Fruit fly (Drosophila melanogaster): Measurements from ENCODE around the gene sqz.

sqz gene

DNA sequence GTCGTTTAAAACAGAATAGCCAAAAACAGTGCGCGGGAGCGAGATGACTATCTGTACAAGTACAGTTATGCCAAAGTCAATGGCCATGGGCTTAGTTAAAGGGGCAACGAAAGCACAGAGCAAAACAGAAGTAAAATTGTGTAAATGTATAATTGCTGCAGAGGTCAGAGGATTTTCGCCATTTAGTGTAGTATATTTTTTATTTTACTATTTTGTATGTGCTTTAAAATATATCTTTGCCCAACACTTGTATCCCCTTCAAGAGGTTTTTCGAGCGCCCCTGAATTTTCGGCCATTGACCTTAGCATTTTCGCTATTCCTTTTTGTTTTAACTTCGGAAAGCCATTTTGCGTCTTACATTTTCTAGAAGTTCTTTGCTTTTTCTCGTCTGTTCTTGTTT lies 6.0 kb upstream of the sqz start (continued):
- TF ChIP-seq CG9817 (tag; optimal IDR thresholded peaks at IDR 0.05) (no peak), CG7839 (tag; optimal IDR thresholded peaks at IDR 0.05) (peak; percentile 24), Sox102F (GFP tag; optimal IDR thresholded peaks at IDR 0.05) (peak; percentile 23), CG18599 (GFP tag; optimal IDR thresholded peaks at IDR 0.05) (peak; percentile 1), CG7786 (GFP tag; optimal IDR thresholded peaks at IDR 0.05) (no peak), tll (GFP tag; optimal IDR thresholded peaks at IDR 0.05) (peak in 1 of 2 experiments; percentile 22), phol (tag; optimal IDR thresholded peaks at IDR 0.05) (peak; percentile 31), Opbp (GFP tag; IDR thresholded peaks at IDR 0.05; ENCODE audit: partially characterized antibody) (no peak), sisA (GFP tag; IDR thresholded peaks at IDR 0.05) (0 out of 2 replicates have a peak, but pooled peaks have one; percentile 3), Dbx (GFP tag; IDR thresholded peaks at IDR 0.05) (no peak), CG13424 (tag; optimal IDR thresholded peaks at IDR 0.05) (peak; percentile 17), CG18262 (tag; optimal IDR thresholded peaks at IDR 0.05) (no peak), grau (tag; optimal IDR thresholded peaks at IDR 0.05) (peak; percentile 22), Hey (tag; optimal IDR thresholded peaks at IDR 0.05) (no peak), Blimp-1 (GFP tag; optimal IDR thresholded peaks at IDR 0.05) (no peak), kah (GFP tag; optimal IDR thresholded peaks at IDR 0.05) (no peak), CG32532 (GFP tag; IDR thresholded peaks at IDR 0.05) (peak; percentile 38; the same call in 1 of the 2 replicates), CG15269 (tag; optimal IDR thresholded peaks at IDR 0.05) (peak; percentile 17), CG8281 (tag; optimal IDR thresholded peaks at IDR 0.05) (no peak), Gug (GFP tag; IDR thresholded peaks at IDR 0.05) (no peak), Med (GFP tag) (peak; percentile 80), CG7928 (GFP tag; optimal IDR thresholded peaks at IDR 0.05) (no peak), jumu (GFP tag; optimal IDR thresholded peaks at IDR 0.05) (no peak), Jarid2 (GFP tag; optimal IDR thresholded peaks at IDR 0.05) (no peak), ssp (GFP tag; IDR thresholded peaks at IDR 0.05) (no peak), otp (GFP tag; IDR thresholded peaks at IDR 0.05) (no peak), CG32772 (GFP tag; IDR thresholded peaks at IDR 0.05) (peak; percentile 35; the same call in 1 of the 2 replicates), CG11093 (GFP tag; IDR thresholded peaks at IDR 0.05) (0 out of 3 replicates have a peak, but pooled peaks have one; percentile 6), pan (optimal IDR thresholded peaks at IDR 0.05) (no peak), pan (GFP tag; optimal IDR thresholded peaks at IDR 0.05 in 1 of 2, IDR thresholded peaks at IDR 0.05 in 1 of 2) (peak in 1 of 2 experiments; percentile 29), CG12071 (GFP tag; optimal IDR thresholded peaks at IDR 0.05) (no peak), dysf (GFP tag; IDR thresholded peaks at IDR 0.05) (peak; percentile 22; the same call in 1 of the 3 replicates), CG15601 (tag; optimal IDR thresholded peaks at IDR 0.05) (no peak), CG8290 (GFP tag; optimal IDR thresholded peaks at IDR 0.05) (no peak), CG8290 (tag; optimal IDR thresholded peaks at IDR 0.05) (peak in 1 of 2 experiments; percentile 3), Nf-YA (GFP tag; IDR thresholded peaks at IDR 0.05) (no peak), CG1233 (GFP tag; optimal IDR thresholded peaks at IDR 0.05) (peak; percentile 9), Trl (optimal IDR thresholded peaks at IDR 0.05) (no peak), Trl (GFP tag; optimal IDR thresholded peaks at IDR 0.05) (no peak), bbx (GFP tag; IDR thresholded peaks at IDR 0.05; ENCODE audit: partially characterized antibody) (no peak), CG9797 (GFP tag; optimal IDR thresholded peaks at IDR 0.05) (no peak), esg (GFP tag; conservative IDR thresholded peaks at IDR 0.05) (peak; percentile 17; the same call in 1 of the 2 replicates), prd (optimal IDR thresholded peaks at IDR 0.05) (no peak), prd (GFP tag; IDR thresholded peaks at IDR 0.05) (peak; percentile 49; the same call in 2 of the 3 replicates), Ada2b (GFP tag; IDR thresholded peaks at IDR 0.05) (0 out of 2 replicates have a peak, but pooled peaks have one; percentile 24), tx (GFP tag; optimal IDR thresholded peaks at IDR 0.05) (no peak), CG10959 (GFP tag; IDR thresholded peaks at IDR 0.05) (no peak), CG6791 (GFP tag; IDR thresholded peaks at IDR 0.05; ENCODE audit: partially characterized antibody) (no peak), mld (GFP tag; IDR thresholded peaks at IDR 0.05; ENCODE audit: partially characterized antibody) (no peak), CG11695 (GFP tag; IDR thresholded peaks at IDR 0.05) (no peak), eve (GFP tag; optimal IDR thresholded peaks at IDR 0.05) (no peak)

Data from whole organism, embryonic.